Fruit fly (Drosophila melanogaster) whole organism, embryonic: Measurements from ENCODE around the gene CG33172.

Source experiments
- Atf-2 ChIP-seq: fragments of 200-800 bp; sonication (Bioruptor generic); optimal IDR thresholded peaks from 2 replicates; lab custom pipeline; 2016; ENCODE audit warnings: missing biosample characterization, missing genetic modification characterization
- Atf6 ChIP-seq: fragments of 200-800 bp; sonication (Bioruptor generic); IDR thresholded peaks from 2 replicates; pipeline ENCODE4 v1.3.6; 2022; ENCODE audit warnings: missing biosample characterization, missing genetic modification characterization
- CG10366 ChIP-seq: fragments of 200-800 bp; sonication (Bioruptor generic); IDR thresholded peaks from 2 replicates; pipeline ENCODE4 v1.3.6; 2022; ENCODE audit warnings: missing biosample characterization, missing genetic modification characterization
- CG10462 ChIP-seq: fragments of 200-800 bp; sonication (Bioruptor generic); optimal IDR thresholded peaks from 2 replicates; lab custom pipeline; 2016; ENCODE audit warnings: missing biosample characterization, missing genetic modification characterization
- CG12299 ChIP-seq: fragments of 200-800 bp; sonication (Bioruptor generic); optimal IDR thresholded peaks from 2 replicates; lab custom pipeline; 2018; ENCODE audit warnings: missing biosample characterization, mild to moderate bottlenecking, missing genetic modification characterization
- CG13424 ChIP-seq: fragments of 200-800 bp; sonication (Bioruptor generic); optimal IDR thresholded peaks from 2 replicates; lab custom pipeline; 2019; ENCODE audit warnings: missing biosample characterization, mild to moderate bottlenecking, missing genetic modification characterization, moderate library complexity
- CG14710 ChIP-seq: fragments of 200-800 bp; sonication (Bioruptor generic); optimal IDR thresholded peaks from 3 replicates; lab custom pipeline; 2019; ENCODE audit warnings: missing biosample characterization, mild to moderate bottlenecking, missing genetic modification characterization, moderate library complexity
- CG15479 ChIP-seq: fragments of 200-800 bp; sonication (Bioruptor generic); optimal IDR thresholded peaks from 3 replicates; lab custom pipeline; 2019; ENCODE audit warnings: missing biosample characterization, mild to moderate bottlenecking, missing genetic modification characterization, moderate library complexity
- CG16815 ChIP-seq: fragments of 200-800 bp; sonication (Bioruptor generic); optimal IDR thresholded peaks from 3 replicates; lab custom pipeline; 2017; ENCODE audit warnings: missing biosample characterization, mild to moderate bottlenecking, missing genetic modification characterization
- CG17612 ChIP-seq: fragments of 200-800 bp; sonication (Bioruptor generic); IDR thresholded peaks from 2 replicates; pipeline ENCODE4 v1.3.6; 2022; ENCODE audit warnings: missing biosample characterization, missing genetic modification characterization
- CG17802 ChIP-seq: fragments of 200-800 bp; sonication (Bioruptor generic); optimal IDR thresholded peaks from 2 replicates; lab custom pipeline; 2018; ENCODE audit warnings: missing biosample characterization, mild to moderate bottlenecking, missing genetic modification characterization, moderate library complexity
- CG2678 ChIP-seq: fragments of 200-800 bp; sonication (Bioruptor generic); optimal IDR thresholded peaks from 3 replicates; lab custom pipeline; 2019; ENCODE audit warnings: missing biosample characterization, mild to moderate bottlenecking, missing genetic modification characterization, moderate library complexity
- CG3065 ChIP-seq: fragments of 200-800 bp; sonication (Bioruptor generic); optimal IDR thresholded peaks from 2 replicates; lab custom pipeline; 2016; ENCODE audit warnings: missing biosample characterization, missing genetic modification characterization
- CG31441 ChIP-seq: fragments of 200-800 bp; sonication (Bioruptor generic); IDR thresholded peaks from 2 replicates; pipeline ENCODE4 v1.3.6; 2022; ENCODE audit warnings: missing biosample characterization, missing genetic modification characterization
- CG3407 ChIP-seq: fragments of 200-800 bp; sonication (Bioruptor generic); optimal IDR thresholded peaks from 2 replicates; lab custom pipeline; 2018; ENCODE audit warnings: missing biosample characterization, mild to moderate bottlenecking, missing genetic modification characterization
- CG4404 ChIP-seq: fragments of 200-800 bp; sonication (Bioruptor generic); IDR thresholded peaks from 2 replicates; pipeline ENCODE4 v1.3.6; 2022; ENCODE audit warnings: missing biosample characterization, missing genetic modification characterization
- CG7357 ChIP-seq: fragments of 200-800 bp; sonication (Bioruptor generic); IDR thresholded peaks from 3 replicates; pipeline ENCODE4 v1.3.6; 2022; ENCODE audit warnings: missing biosample characterization, missing genetic modification characterization
- CG7963 ChIP-seq: fragments of 200-800 bp; sonication (Bioruptor generic); IDR thresholded peaks from 3 replicates; pipeline ENCODE4 v1.3.6; 2022; ENCODE audit warnings: missing biosample characterization, missing genetic modification characterization; ENCODE audit not compliant: partially characterized antibody
- CG8089 ChIP-seq: fragments of 200-800 bp; sonication (Bioruptor generic); optimal IDR thresholded peaks from 3 replicates; lab custom pipeline; 2016; ENCODE audit warnings: missing biosample characterization, missing genetic modification characterization
- Dip3 ChIP-seq: fragments of 200-800 bp; sonication (Bioruptor generic); optimal IDR thresholded peaks from 3 replicates; lab custom pipeline; 2016; ENCODE audit warnings: missing biosample characterization, missing genetic modification characterization
- Doc3 ChIP-seq: fragments of 200-800 bp; sonication (Bioruptor generic); IDR thresholded peaks from 3 replicates; pipeline ENCODE4 v1.3.6; 2022; ENCODE audit warnings: missing biosample characterization, missing genetic modification characterization; ENCODE audit not compliant: partially characterized antibody
- Ets65A ChIP-seq: fragments of 200-800 bp; sonication (Bioruptor generic); peaks from one replicate; lab custom pipeline; 2016; ENCODE audit warnings: missing biosample characterization, missing genetic modification characterization
- HLHmδ ChIP-seq: fragments of 200-800 bp; sonication (Bioruptor generic); optimal IDR thresholded peaks from 2 replicates; lab custom pipeline; 2018; ENCODE audit warnings: missing biosample characterization, mild to moderate bottlenecking, missing genetic modification characterization, moderate library complexity
- Hand ChIP-seq: fragments of 200-800 bp; sonication (Bioruptor generic); optimal IDR thresholded peaks from 2 replicates; lab custom pipeline; 2017; ENCODE audit warnings: mild to moderate bottlenecking, missing biosample characterization, missing genetic modification reagents, missing genetic modification characterization
- Hey ChIP-seq: fragments of 200-800 bp; sonication (Bioruptor generic); optimal IDR thresholded peaks from 3 replicates; lab custom pipeline; 2018; ENCODE audit warnings: missing biosample characterization, mild to moderate bottlenecking, missing genetic modification characterization
- Hmr ChIP-seq: fragments of 200-800 bp; sonication (Bioruptor generic); optimal IDR thresholded peaks from 3 replicates; lab custom pipeline; 2017; ENCODE audit warnings: mild to moderate bottlenecking, missing biosample characterization, missing genetic modification reagents, missing genetic modification characterization
- MESR4 ChIP-seq: fragments of 200-800 bp; sonication (Bioruptor generic); optimal IDR thresholded peaks from 2 replicates; lab custom pipeline; 2018; ENCODE audit warnings: missing biosample characterization, mild to moderate bottlenecking, missing genetic modification characterization, moderate library complexity
- NFAT ChIP-seq: fragments of 200-800 bp; sonication (Bioruptor generic); IDR thresholded peaks from 2 replicates; pipeline ENCODE4 v1.3.6; 2022; ENCODE audit warnings: missing biosample characterization, missing genetic modification characterization
- Nf-YB ChIP-seq: fragments of 200-800 bp; sonication (Bioruptor generic); optimal IDR thresholded peaks from 3 replicates; lab custom pipeline; 2019; ENCODE audit warnings: missing biosample characterization, mild to moderate bottlenecking, missing genetic modification characterization, moderate library complexity
- Side ChIP-seq: fragments of 200-800 bp; sonication (Bioruptor generic); optimal IDR thresholded peaks from 2 replicates; lab custom pipeline; 2016; ENCODE audit warnings: missing biosample characterization, missing genetic modification characterization
- Sin3A ChIP-seq: fragments of >200 bp; optimal IDR thresholded peaks from 2 replicates; lab custom pipeline; 2018
- Sox100B ChIP-seq: fragments of 200-800 bp; sonication (Bioruptor generic); optimal IDR thresholded peaks from 3 replicates; lab custom pipeline; 2018; ENCODE audit warnings: missing biosample characterization, mild to moderate bottlenecking, missing genetic modification characterization
- Vsx1 ChIP-seq: fragments of 200-800 bp; sonication (Bioruptor generic); optimal IDR thresholded peaks from 2 replicates; lab custom pipeline; 2017; ENCODE audit warnings: missing biosample characterization, mild to moderate bottlenecking, missing genetic modification characterization, missing genetic modification reagents
- Xbp1 ChIP-seq: fragments of 200-800 bp; sonication (Bioruptor generic); optimal IDR thresholded peaks from 3 replicates; lab custom pipeline; 2016; ENCODE audit warnings: missing biosample characterization, mild to moderate bottlenecking, missing genetic modification characterization
- ac ChIP-seq: fragments of 200-800 bp; sonication (Bioruptor generic); optimal IDR thresholded peaks from 3 replicates; lab custom pipeline; 2017; ENCODE audit warnings: missing biosample characterization, mild to moderate bottlenecking, missing genetic modification characterization
- bcd ChIP-seq: fragments of 200-800 bp; sonication (Bioruptor generic); optimal IDR thresholded peaks from 2 replicates; lab custom pipeline; 2017; ENCODE audit warnings: missing biosample characterization, mild to moderate bottlenecking, missing genetic modification characterization
- btn ChIP-seq: fragments of 200-800 bp; sonication (Bioruptor generic); optimal IDR thresholded peaks from 2 replicates; lab custom pipeline; 2016; ENCODE audit warnings: missing biosample characterization, missing genetic modification characterization
- caup ChIP-seq: fragments of 200-800 bp; sonication (Bioruptor generic); optimal IDR thresholded peaks from 3 replicates; lab custom pipeline; 2017; ENCODE audit warnings: missing biosample characterization, mild to moderate bottlenecking, missing genetic modification characterization, moderate library complexity; ENCODE audit not compliant: severe bottlenecking
- cg ChIP-seq: fragments of 200-800 bp; sonication (Bioruptor generic); optimal IDR thresholded peaks from 3 replicates; lab custom pipeline; 2019; ENCODE audit warnings: missing biosample characterization, mild to moderate bottlenecking, missing genetic modification characterization, moderate library complexity
- cwo ChIP-seq: fragments of 200-800 bp; sonication (Bioruptor generic); optimal IDR thresholded peaks from 3 replicates; lab custom pipeline; 2017; ENCODE audit warnings: missing biosample characterization, missing genetic modification characterization, mild to moderate bottlenecking, moderate library complexity, missing genetic modification reagents
- ewg ChIP-seq: fragments of 200-800 bp; sonication (Bioruptor generic); optimal IDR thresholded peaks from 3 replicates; lab custom pipeline; 2017; ENCODE audit warnings: mild to moderate bottlenecking, missing biosample characterization, missing genetic modification reagents, missing genetic modification characterization
- eyg ChIP-seq: fragments of 200-800 bp; sonication (Bioruptor generic); optimal IDR thresholded peaks from 3 replicates; lab custom pipeline; 2016; ENCODE audit warnings: missing biosample characterization, missing genetic modification characterization
- grn ChIP-seq: fragments of 200-800 bp; sonication (Bioruptor generic); optimal IDR thresholded peaks from 3 replicates; lab custom pipeline; 2017; ENCODE audit warnings: missing biosample characterization, missing genetic modification characterization
- insv ChIP-seq, 2 experiments: fragments of 200-800 bp; sonication (Bioruptor generic); optimal IDR thresholded peaks; 3 replicates each; lab custom pipeline; 2016 to 2018; ENCODE audit warnings: missing biosample characterization in 2 of 2, missing genetic modification characterization in 2 of 2
- onecut ChIP-seq: fragments of 200-800 bp; sonication (Bioruptor generic); IDR thresholded peaks from 2 replicates; pipeline ENCODE4 v1.3.6; 2022; ENCODE audit warnings: missing biosample characterization, missing genetic modification characterization
- pan ChIP-seq, 4 experiments: fragments of >200 bp in 3 of 4; fragments of 200-800 bp in 1 of 4; sonication (Bioruptor generic) in 1 of 4; optimal IDR thresholded peaks in 3 of 4; IDR thresholded peaks in 1 of 4; 2 replicates each; pipeline versions ENCODE4 v1.3.6 to Lab custom; 2017 to 2022; ENCODE audit warnings: missing biosample characterization in 2 of 4, missing genetic modification characterization in 2 of 4, mixed read lengths in 1 of 4
- ro ChIP-seq: fragments of 200-800 bp; sonication (Bioruptor generic); IDR thresholded peaks from 2 replicates; pipeline ENCODE4 v1.3.6; 2022; ENCODE audit warnings: missing biosample characterization, missing genetic modification characterization
- sim ChIP-seq: fragments of 200-800 bp; sonication (Bioruptor generic); IDR thresholded peaks from 2 replicates; pipeline ENCODE4 v1.3.6; 2022; ENCODE audit warnings: missing biosample characterization, missing genetic modification characterization
- slp2 ChIP-seq: fragments of 200-800 bp; sonication (Bioruptor generic); optimal IDR thresholded peaks from 2 replicates; lab custom pipeline; 2016; ENCODE audit warnings: missing biosample characterization, missing genetic modification characterization
- sqz ChIP-seq: fragments of 200-800 bp; sonication (Bioruptor generic); optimal IDR thresholded peaks from 3 replicates; lab custom pipeline; 2018; ENCODE audit warnings: missing biosample characterization, mild to moderate bottlenecking, missing genetic modification characterization

CG33172 gene

DNA sequence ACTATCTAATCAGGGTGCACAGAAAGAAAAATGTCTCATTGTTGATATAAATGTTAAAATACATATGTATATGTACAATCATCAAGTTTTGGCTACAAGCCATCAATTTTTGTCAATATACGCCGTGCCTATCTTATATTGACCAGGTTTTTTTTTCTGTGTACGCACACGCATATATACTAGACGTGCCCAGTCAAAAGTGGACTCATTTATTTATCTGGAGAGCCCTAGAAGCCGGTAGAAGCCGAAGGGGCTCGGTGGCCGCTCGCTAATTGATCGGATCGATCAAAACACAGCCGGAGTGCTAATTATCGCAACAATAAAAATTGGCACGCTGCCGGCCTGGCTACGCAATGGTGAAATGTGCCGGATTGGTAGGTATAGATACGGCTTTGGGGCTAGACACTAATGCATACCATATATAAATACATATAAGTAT lies 29.2 kb upstream of the CG33172 start (continued):
- no peak for TF ChIP-seq Doc3
- no peak for TF ChIP-seq MESR4 (GFP tag; lab: Kevin White, UChicago)
- peak; percentile 48 for TF ChIP-seq CG16815
- TF ChIP-seq CG17612 (GFP tag; lab: Robert Waterston, UW) = peak; percentile 55; the same call in 1 of the 2 replicates
- peak; percentile 66 for TF ChIP-seq Xbp1 (GFP tag; lab: Kevin White, UChicago)
- TF ChIP-seq sim (GFP tag; lab: Robert Waterston, UW) = no peak
- TF ChIP-seq Hand = peak; percentile 76
- peak; percentile 62; the same call in 1 of the 2 replicates for TF ChIP-seq CG31441
- peak; percentile 50 for TF ChIP-seq CG4404 (GFP tag; lab: Robert Waterston, UW)
- no peak for TF ChIP-seq ro (GFP tag; lab: Robert Waterston, UW)
- TF ChIP-seq CG2678 = peak; percentile 84
- peak; percentile 57 for TF ChIP-seq Hey
- TF ChIP-seq slp2 (GFP tag; lab: Kevin White, UChicago) = no peak
- peak; percentile 35 for TF ChIP-seq grn
- peak; percentile 77 for TF ChIP-seq CG13424 (tag; lab: Kevin White, UChicago)
- TF ChIP-seq Side = peak; percentile 39
- peak; percentile 57 for TF ChIP-seq Dip3 (GFP tag; lab: Kevin White, UChicago)
- TF ChIP-seq Sin3A (lab: Kevin White, UChicago) = no peak
- peak; percentile 60 for TF ChIP-seq bcd (GFP tag; lab: Kevin White, UChicago)
- peak; percentile 32 for TF ChIP-seq CG12299 (tag; lab: Kevin White, UChicago)
- TF ChIP-seq eyg = no peak
- peak; percentile 55; the same call in 1 of the 2 replicates for TF ChIP-seq onecut (GFP tag; lab: Robert Waterston, UW)
- no peak for TF ChIP-seq CG17802 (tag; lab: Kevin White, UChicago)
- TF ChIP-seq CG7963 = no peak
- peak; percentile 89 for TF ChIP-seq Hmr (GFP tag; lab: Kevin White, UChicago)
- no peak for TF ChIP-seq btn (GFP tag; lab: Kevin White, UChicago)
- no peak for TF ChIP-seq CG8089
- peak; percentile 80 for TF ChIP-seq CG10366 (GFP tag; lab: Robert Waterston, UW)
- TF ChIP-seq CG10462 = no peak
- peak; percentile 70 for TF ChIP-seq Vsx1
- peak; percentile 26; the same call in 1 of the 3 replicates for TF ChIP-seq CG7357 (GFP tag; lab: Robert Waterston, UW)
- no peak for TF ChIP-seq cg (GFP tag; lab: Kevin White, UChicago)
- TF ChIP-seq Sox100B = no peak
- TF ChIP-seq CG15479 (GFP tag; lab: Kevin White, UChicago) = no peak
- peak; percentile 81 for TF ChIP-seq caup (GFP tag; lab: Kevin White, UChicago)
- peak in 1 of 2 experiments; percentile 27 for TF ChIP-seq insv (GFP tag; optimal IDR thresholded peaks at IDR 0.05; lab: Kevin White, UChicago)
- TF ChIP-seq Atf-2 = peak; percentile 3
- TF ChIP-seq ewg = peak; percentile 33
- TF ChIP-seq HLHmδ = no peak
- TF ChIP-seq sqz (GFP tag; lab: Kevin White, UChicago) = no peak
- no peak for TF ChIP-seq CG3407
- TF ChIP-seq cwo (GFP tag; lab: Kevin White, UChicago) = peak; percentile 84
- peak; percentile 72 for TF ChIP-seq NFAT (GFP tag; lab: Robert Waterston, UW)
- peak; percentile 3 for TF ChIP-seq CG14710 (tag; lab: Kevin White, UChicago)
- TF ChIP-seq ac = no peak
- peak; percentile 60 for TF ChIP-seq Ets65A (GFP tag; lab: Kevin White, UChicago)
- no peak for TF ChIP-seq pan (optimal IDR thresholded peaks at IDR 0.05; lab: Kevin White, UChicago)
- peak in 1 of 2 experiments; percentile 84 for TF ChIP-seq pan (GFP tag; optimal IDR thresholded peaks at IDR 0.05 in 1 of 2, IDR thresholded peaks at IDR 0.05 in 1 of 2)
- peak; percentile 89 for TF ChIP-seq Atf6 (GFP tag; lab: Robert Waterston, UW)
- peak; percentile 44 for TF ChIP-seq Nf-YB
- no peak for TF ChIP-seq CG3065 (GFP tag; lab: Kevin White, UChicago)
